Fruit fly (Drosophila melanogaster): ENCODE data around the gene Rpn7.

Rpn7 gene

dm6 chr3R:22420911-22421310 lies 40.9 kb downstream of the Rpn7 start, which contains the start of the genes Nop56 and mats (continued):
- no peak for TF ChIP-seq Abd-B (GFP tag; optimal IDR thresholded peaks at IDR 0.05)
- TF ChIP-seq ash1 (GFP tag; optimal IDR thresholded peaks at IDR 0.05): no peak
- peak; percentile 21 for TF ChIP-seq CG7745 (tag; optimal IDR thresholded peaks at IDR 0.05)
- TF ChIP-seq CG12236 (GFP tag; optimal IDR thresholded peaks at IDR 0.05): no peak
- no peak for TF ChIP-seq CG4854 (GFP tag; optimal IDR thresholded peaks at IDR 0.05)
- TF ChIP-seq CG15073 (GFP tag; optimal IDR thresholded peaks at IDR 0.05): no peak
- no peak for TF ChIP-seq Meics (GFP tag; optimal IDR thresholded peaks at IDR 0.05)
- peak; percentile 83 for TF ChIP-seq Ets97D (GFP tag; optimal IDR thresholded peaks at IDR 0.05)
- peak; percentile 73 for TF ChIP-seq CG15514 (GFP tag; optimal IDR thresholded peaks at IDR 0.05)
- TF ChIP-seq fu2 (GFP tag; optimal IDR thresholded peaks at IDR 0.05): no peak
- no peak for TF ChIP-seq cato (GFP tag; optimal IDR thresholded peaks at IDR 0.05; ENCODE audit: borderline replicate concordance)
- TF ChIP-seq Dek (tag; optimal IDR thresholded peaks at IDR 0.05): no peak
- TF ChIP-seq NFAT (GFP tag; IDR thresholded peaks at IDR 0.05): peak; percentile 13; the same call in 1 of the 2 replicates
- no peak for TF ChIP-seq CG12104 (GFP tag; optimal IDR thresholded peaks at IDR 0.05)
- TF ChIP-seq CG30431 (GFP tag; optimal IDR thresholded peaks at IDR 0.05): no peak
- TF ChIP-seq CG14965 (GFP tag; optimal IDR thresholded peaks at IDR 0.05; ENCODE audit: borderline replicate concordance): no peak
- TF ChIP-seq CG33213 (GFP tag; optimal IDR thresholded peaks at IDR 0.05): peak; percentile 6
- no peak for TF ChIP-seq Hand (GFP tag; optimal IDR thresholded peaks at IDR 0.05)
- no peak for TF ChIP-seq Six4 (GFP tag; optimal IDR thresholded peaks at IDR 0.05)
- no peak for TF ChIP-seq CG3065 (GFP tag; optimal IDR thresholded peaks at IDR 0.05)
- peak; percentile 26 for TF ChIP-seq scrt (GFP tag; optimal IDR thresholded peaks at IDR 0.05)
- TF ChIP-seq ind (GFP tag; optimal IDR thresholded peaks at IDR 0.05): no peak
- TF ChIP-seq lab (GFP tag; optimal IDR thresholded peaks at IDR 0.05): no peak
- TF ChIP-seq Stat92E (GFP tag; optimal IDR thresholded peaks at IDR 0.05): peak in 1 of 3 experiments; percentile 78
- peak; percentile 45 for TF ChIP-seq ftz-f1 (GFP tag; optimal IDR thresholded peaks at IDR 0.05)
- TF ChIP-seq CG13296 (GFP tag; optimal IDR thresholded peaks at IDR 0.05): no peak
- no peak for TF ChIP-seq Sox102F (GFP tag; optimal IDR thresholded peaks at IDR 0.05)
- TF ChIP-seq CG7372 (GFP tag; IDR thresholded peaks at IDR 0.05): no peak
- no peak; the same call in 1 of the 2 replicates for TF ChIP-seq bbx (GFP tag; IDR thresholded peaks at IDR 0.05; ENCODE audit: partially characterized antibody)
- peak; percentile 71 for TF ChIP-seq trem (tag; optimal IDR thresholded peaks at IDR 0.05)
- TF ChIP-seq CG17359 (tag; optimal IDR thresholded peaks at IDR 0.05): peak; percentile 20
- TF ChIP-seq C15 (GFP tag; IDR thresholded peaks at IDR 0.05): no peak
- TF ChIP-seq al (GFP tag; IDR thresholded peaks at IDR 0.05): no peak
- TF ChIP-seq crp (GFP tag; optimal IDR thresholded peaks at IDR 0.05): peak in 1 of 2 experiments; percentile 68
- no peak for TF ChIP-seq mirr (GFP tag; optimal IDR thresholded peaks at IDR 0.05)
- no peak for TF ChIP-seq CG12942 (GFP tag; optimal IDR thresholded peaks at IDR 0.05)
- TF ChIP-seq CG16815 (GFP tag; optimal IDR thresholded peaks at IDR 0.05): no peak
- TF ChIP-seq B-H2 (GFP tag; optimal IDR thresholded peaks at IDR 0.05): peak; percentile 63
- no peak for TF ChIP-seq ATbp (GFP tag; optimal IDR thresholded peaks at IDR 0.05)
- no peak for TF ChIP-seq CG31388 (GFP tag; optimal IDR thresholded peaks at IDR 0.05)
- TF ChIP-seq Bgb (GFP tag; IDR thresholded peaks at IDR 0.05; ENCODE audit: partially characterized antibody): peak; percentile 42; the same call in 1 of the 2 replicates
- no peak for TF ChIP-seq CG18011 (GFP tag; optimal IDR thresholded peaks at IDR 0.05)
- TF ChIP-seq unpg (GFP tag; optimal IDR thresholded peaks at IDR 0.05): no peak
- TF ChIP-seq Fer2 (tag; optimal IDR thresholded peaks at IDR 0.05): no peak
- TF ChIP-seq Opbp (GFP tag; IDR thresholded peaks at IDR 0.05; ENCODE audit: partially characterized antibody): peak; percentile 29; the same call in 1 of the 3 replicates
- no peak for TF ChIP-seq kah (GFP tag; optimal IDR thresholded peaks at IDR 0.05)
- no peak for TF ChIP-seq pb (GFP tag; optimal IDR thresholded peaks at IDR 0.05)
- TF ChIP-seq Dfd (GFP tag; optimal IDR thresholded peaks at IDR 0.05): no peak
- TF ChIP-seq CG6813 (GFP tag; optimal IDR thresholded peaks at IDR 0.05): no peak
